Fruit fly (Drosophila melanogaster): ENCODE results near the gene Saf-B.

Gene Saf-B

DNA sequence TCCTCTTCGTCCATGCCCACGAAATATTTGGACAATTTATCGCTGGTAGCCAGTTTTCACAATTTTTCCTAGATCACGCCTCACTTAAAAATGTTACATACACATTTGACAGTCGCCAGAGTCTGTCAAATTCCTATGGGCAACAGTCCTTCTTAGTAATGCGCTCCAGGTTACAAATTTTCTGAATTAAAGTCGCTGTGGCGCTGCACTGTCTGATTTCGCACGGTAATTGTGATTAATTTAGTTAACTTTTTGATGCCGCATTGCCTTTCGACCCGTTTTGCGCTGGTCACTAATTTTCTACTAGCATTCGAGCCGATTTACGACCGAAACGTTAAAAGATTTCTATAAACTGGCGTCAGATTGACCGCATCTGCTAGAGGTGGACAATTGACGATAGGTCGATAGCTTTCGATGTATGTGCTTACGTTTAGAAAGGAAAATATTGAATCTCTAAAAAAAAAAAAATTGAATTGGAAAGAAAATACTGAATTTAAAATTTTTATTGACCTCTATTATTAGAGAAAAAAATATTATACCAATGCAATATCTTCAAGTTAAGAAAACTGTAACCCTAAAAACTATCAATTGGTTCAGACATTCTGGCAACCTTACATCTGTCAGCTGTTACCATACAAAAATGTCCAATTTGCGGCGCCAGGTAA lies 3.5 kb upstream of the Saf-B start, which contains the start of the genes lili and CG34150 (continued):
- no peak for TF ChIP-seq HHEX (GFP tag; optimal IDR thresholded peaks at IDR 0.05)
- TF ChIP-seq CG11560 (tag; IDR thresholded peaks at IDR 0.05), result peak; percentile 60; the same call in 1 of the 3 replicates
- no peak for TF ChIP-seq cad (GFP tag; optimal IDR thresholded peaks at IDR 0.05)
- peak; percentile 77 for TF ChIP-seq PHDP (tag; optimal IDR thresholded peaks at IDR 0.05)
- no peak for TF ChIP-seq CG17568 (GFP tag; optimal IDR thresholded peaks at IDR 0.05)
- 0 out of 2 replicates have a peak, but pooled peaks have one; percentile 45 for TF ChIP-seq cas (GFP tag; IDR thresholded peaks at IDR 0.05)
- peak; percentile 29 for TF ChIP-seq slp2 (GFP tag; optimal IDR thresholded peaks at IDR 0.05)
- TF ChIP-seq CG12659 (GFP tag; optimal IDR thresholded peaks at IDR 0.05), result peak; percentile 80
- no peak; the same call in none of the 2 replicates for TF ChIP-seq CG11247 (GFP tag; IDR thresholded peaks at IDR 0.05)
- TF ChIP-seq seq (GFP tag; IDR thresholded peaks at IDR 0.05), result peak; percentile 37; the same call in 1 of the 2 replicates
- TF ChIP-seq chm (GFP tag; IDR thresholded peaks at IDR 0.05), result peak; percentile 87
- no peak for TF ChIP-seq toy (GFP tag; IDR thresholded peaks at IDR 0.05)
- TF ChIP-seq tgo (GFP tag; IDR thresholded peaks at IDR 0.05), result peak; percentile 72
- peak; percentile 30 for TF ChIP-seq Hmx (GFP tag; optimal IDR thresholded peaks at IDR 0.05)
- peak; percentile 80 for TF ChIP-seq CG13894 (tag; optimal IDR thresholded peaks at IDR 0.05)
- peak; percentile 89 for TF ChIP-seq CG3847 (GFP tag; IDR thresholded peaks at IDR 0.05)
- peak; percentile 70; the same call in 2 of the 3 replicates for TF ChIP-seq CG14860 (GFP tag; IDR thresholded peaks at IDR 0.05; ENCODE audit: partially characterized antibody)
- peak; percentile 43 for TF ChIP-seq Atf3 (GFP tag; optimal IDR thresholded peaks at IDR 0.05)
- no peak for TF ChIP-seq nerfin-2 (GFP tag; IDR thresholded peaks at IDR 0.05; ENCODE audit: partially characterized antibody)
- TF ChIP-seq CG7357 (GFP tag; IDR thresholded peaks at IDR 0.05), result peak; percentile 44; the same call in 1 of the 3 replicates
- TF ChIP-seq Fer3 (tag; optimal IDR thresholded peaks at IDR 0.05), result peak; percentile 75
- peak; percentile 36 for TF ChIP-seq CG7987 (GFP tag; optimal IDR thresholded peaks at IDR 0.05)
- peak; percentile 36 for TF ChIP-seq fd96Cb (tag; optimal IDR thresholded peaks at IDR 0.05)
- peak; percentile 72; the same call in 1 of the 2 replicates for TF ChIP-seq CG7372 (GFP tag; IDR thresholded peaks at IDR 0.05)
- TF ChIP-seq Med (GFP tag), result peak; percentile 96
- TF ChIP-seq CG9215 (GFP tag; IDR thresholded peaks at IDR 0.05), result peak; percentile 73
- peak; percentile 34 for TF ChIP-seq cato (GFP tag; optimal IDR thresholded peaks at IDR 0.05; ENCODE audit: borderline replicate concordance)
- TF ChIP-seq CG34376 (GFP tag; optimal IDR thresholded peaks at IDR 0.05), result peak; percentile 66
- TF ChIP-seq CG10274 (GFP tag; optimal IDR thresholded peaks at IDR 0.05), result no peak
- TF ChIP-seq Lpt (GFP tag; optimal IDR thresholded peaks at IDR 0.05), result no peak
- peak; percentile 74 for TF ChIP-seq CG4820 (GFP tag; optimal IDR thresholded peaks at IDR 0.05)
- TF ChIP-seq Poxn (GFP tag; IDR thresholded peaks at IDR 0.05), result no peak
- peak; percentile 64 for TF ChIP-seq CG7556 (GFP tag; optimal IDR thresholded peaks at IDR 0.05)
- TF ChIP-seq Rfx (GFP tag; IDR thresholded peaks at IDR 0.05), result peak; percentile 78
- TF ChIP-seq kni (GFP tag; optimal IDR thresholded peaks at IDR 0.05), result peak; percentile 2
- TF ChIP-seq CG17612 (GFP tag; IDR thresholded peaks at IDR 0.05), result 0 out of 2 replicates have a peak, but pooled peaks have one; percentile 36
- TF ChIP-seq tin (GFP tag; optimal IDR thresholded peaks at IDR 0.05), result peak; percentile 77
- peak; percentile 73 for TF ChIP-seq CG32772 (GFP tag; IDR thresholded peaks at IDR 0.05)
- peak; percentile 75 for TF ChIP-seq HLH54F (GFP tag; optimal IDR thresholded peaks at IDR 0.05)
- TF ChIP-seq CG11456 (GFP tag; IDR thresholded peaks at IDR 0.05), result peak; percentile 77; the same call in 2 of the 3 replicates
- TF ChIP-seq CG4707 (GFP tag; optimal IDR thresholded peaks at IDR 0.05), result no peak
- TF ChIP-seq slbo (GFP tag; IDR thresholded peaks at IDR 0.05), result peak; percentile 86
- TF ChIP-seq CG2678 (tag; optimal IDR thresholded peaks at IDR 0.05), result peak; percentile 81
- TF ChIP-seq ase (GFP tag; IDR thresholded peaks at IDR 0.05), result no peak
- TF ChIP-seq YL-1 (GFP tag; optimal IDR thresholded peaks at IDR 0.05), result peak; percentile 79
- TF ChIP-seq esg (GFP tag; conservative IDR thresholded peaks at IDR 0.05), result peak; percentile 64
- TF ChIP-seq vnd (GFP tag; IDR thresholded peaks at IDR 0.05; ENCODE audit: partially characterized antibody), result peak; percentile 61
- TF ChIP-seq CG8478 (optimal IDR thresholded peaks at IDR 0.05), result no peak
- TF ChIP-seq CG12744 (GFP tag; optimal IDR thresholded peaks at IDR 0.05), result peak; percentile 72
- TF ChIP-seq HLH4C (GFP tag; IDR thresholded peaks at IDR 0.05; ENCODE audit: partially characterized antibody), result peak; percentile 71; the same call in 2 of the 3 replicates

Data from whole organism, embryonic.